Worm (Caenorhabditis elegans) whole organism, young adult: ENCODE results near the gene mre-11.

Experiments
- B0336.3 ChIP-seq: fragments of 200-800 bp; sonication (Bioruptor generic); IDR thresholded peaks from 2 replicates; pipeline ENCODE4 v1.3.6; 2022; ENCODE audit warnings: missing genetic modification characterization, missing compliant biosample characterization
- Y67H2A.10 ChIP-seq: fragments of 200-800 bp; sonication (Bioruptor generic); conservative IDR thresholded peaks from 2 replicates; pipeline ENCODE4 v1.3.6; 2022; ENCODE audit warnings: missing genetic modification reagents, missing genetic modification characterization, missing compliant biosample characterization
- ama-1 ChIP-seq, 3 experiments: fragments of 150-350 bp in 1 of 3; sonication (generic microtip) in 2 of 3; optimal IDR thresholded peaks; 2 replicates each; lab custom pipeline; 2014 to 2018; ENCODE audit warnings: missing biosample characterization in 2 of 3, missing genetic modification characterization in 2 of 3, missing genetic modification reagents in 2 of 3
- aptf-2 ChIP-seq: fragments of 200-800 bp; sonication (Bioruptor generic); conservative IDR thresholded peaks from 2 replicates; pipeline ENCODE4 v1.3.6; 2022; ENCODE audit warnings: missing genetic modification reagents, missing genetic modification characterization, missing compliant biosample characterization
- hsf-1 ChIP-seq: fragments of 200-800 bp; sonication (Bioruptor generic); IDR thresholded peaks from 2 replicates; pipeline ENCODE4 v1.3.6; 2022; ENCODE audit warnings: missing genetic modification reagents, missing genetic modification characterization, missing compliant biosample characterization
- lir-1 ChIP-seq: fragments of 200-800 bp; sonication (Bioruptor generic); conservative IDR thresholded peaks from 2 replicates; pipeline ENCODE4 v1.3.6; 2022; ENCODE audit warnings: missing genetic modification reagents, missing genetic modification characterization, missing compliant biosample characterization
- pha-4 ChIP-seq: fragments of 150-350 bp; sonication (generic microtip); optimal IDR thresholded peaks from 2 replicates; lab custom pipeline; 2014; ENCODE audit warnings: missing biosample characterization, missing genetic modification reagents, missing genetic modification characterization
- sdz-38 ChIP-seq: sonication (generic microtip); optimal IDR thresholded peaks from 2 replicates; lab custom pipeline; 2016; ENCODE audit warnings: missing genotype, missing genetic modification characterization, missing compliant biosample characterization
- ztf-25 ChIP-seq: fragments of 200-800 bp; sonication (Bioruptor generic); IDR thresholded peaks from 2 replicates; pipeline ENCODE4 v1.3.6; 2022; ENCODE audit warnings: missing genetic modification reagents, missing genetic modification characterization, missing compliant biosample characterization

DNA sequence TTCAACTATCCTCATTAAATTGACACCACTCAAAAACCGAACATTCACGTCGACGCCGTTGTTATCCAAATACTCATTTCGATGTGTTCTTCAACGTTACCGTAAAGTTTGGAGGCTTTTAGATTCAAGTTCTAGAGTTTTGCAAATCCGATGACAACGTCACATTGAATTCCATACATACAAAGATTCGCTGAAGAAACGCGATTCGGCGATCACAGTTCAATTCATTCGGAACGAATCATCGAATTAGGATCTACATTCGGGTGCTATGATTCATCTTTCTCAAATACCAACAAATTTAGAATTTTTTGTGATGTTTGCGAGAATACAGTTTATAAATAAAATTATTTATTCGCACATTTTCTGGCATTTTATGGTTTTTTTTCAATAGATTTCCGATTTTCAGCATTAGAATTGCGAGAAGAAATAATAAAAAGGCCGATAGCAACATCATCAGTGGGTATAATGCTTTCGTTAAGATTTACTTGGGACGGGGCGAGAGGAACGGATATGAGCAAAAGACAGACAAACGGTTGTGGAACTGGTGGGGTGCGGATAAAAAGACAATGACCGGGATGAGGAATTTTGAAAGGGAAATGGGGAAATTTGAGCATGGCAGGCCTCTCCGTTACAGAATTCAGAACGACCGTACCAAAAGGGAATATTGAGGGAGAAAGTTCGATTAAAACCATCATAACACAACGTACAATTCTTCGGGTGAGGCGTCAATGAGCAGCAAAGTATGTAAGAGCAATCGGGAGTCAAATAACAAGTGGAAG, 24.6 kb downstream of the mre-11 start:
- no peak for TF ChIP-seq sdz-38 (tag; lab: Kevin White, UChicago)
- peak; percentile 73 for TF ChIP-seq B0336.3 (GFP tag; lab: Robert Waterston, UW)
- TF ChIP-seq aptf-2 (GFP tag; lab: Robert Waterston, UW) = no peak
- no peak for TF ChIP-seq pha-4 (tag; lab: Kevin White, UChicago)
- no peak for TF ChIP-seq hsf-1 (GFP tag; lab: Robert Waterston, UW)
- peak; percentile 35 for TF ChIP-seq ama-1 (optimal IDR thresholded peaks at IDR 0.05; lab: Kevin White, UChicago)
- no peak for TF ChIP-seq ama-1 (GFP tag; optimal IDR thresholded peaks at IDR 0.05; lab: Kevin White, UChicago)
- TF ChIP-seq lir-1 = no peak
- no peak for TF ChIP-seq Y67H2A.10 (GFP tag; lab: Robert Waterston, UW)
- TF ChIP-seq ztf-25 (GFP tag; lab: Robert Waterston, UW) = no peak; the same call in 1 of the 2 replicates
